Worm (Caenorhabditis elegans): ENCODE results near the gene abu-9.

DNA sequence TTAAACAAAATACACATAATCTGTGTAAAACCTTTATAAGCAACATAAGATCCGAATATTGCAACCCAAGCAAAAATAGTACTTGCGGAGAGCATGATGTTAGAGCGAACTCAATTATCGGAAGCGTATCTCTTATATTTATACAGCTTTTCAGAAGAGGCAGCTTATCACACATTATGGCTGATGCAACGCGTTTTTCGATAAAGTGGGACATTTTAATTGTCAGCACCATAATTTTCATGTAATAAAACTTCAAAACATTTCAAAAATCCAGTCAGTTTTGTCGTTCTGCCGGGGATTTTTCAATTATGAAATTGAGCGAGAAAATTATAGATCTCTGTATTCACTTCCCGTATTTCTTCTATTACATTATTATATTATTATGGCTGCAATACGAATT lies 24.3 kb downstream of the abu-9 start, which contains the start of gene drd-5:
- TF ChIP-seq nhr-12 (tag; optimal IDR thresholded peaks at IDR 0.05) = no peak
- TF ChIP-seq nhr-237 (tag; optimal IDR thresholded peaks at IDR 0.05) = no peak
- TF ChIP-seq lsy-2 (tag; optimal IDR thresholded peaks at IDR 0.05) = no peak
- TF ChIP-seq dmd-4 (tag; optimal IDR thresholded peaks at IDR 0.05) = no peak
- no peak for TF ChIP-seq nhr-11 (tag; optimal IDR thresholded peaks at IDR 0.05)
- no peak for TF ChIP-seq unc-62 (GFP tag; optimal IDR thresholded peaks at IDR 0.05)
- no peak for TF ChIP-seq nhr-25 (tag; optimal IDR thresholded peaks at IDR 0.05)
